Worm (Caenorhabditis elegans): ENCODE results near the gene lem-2.

The lem-2 gene

DNA sequence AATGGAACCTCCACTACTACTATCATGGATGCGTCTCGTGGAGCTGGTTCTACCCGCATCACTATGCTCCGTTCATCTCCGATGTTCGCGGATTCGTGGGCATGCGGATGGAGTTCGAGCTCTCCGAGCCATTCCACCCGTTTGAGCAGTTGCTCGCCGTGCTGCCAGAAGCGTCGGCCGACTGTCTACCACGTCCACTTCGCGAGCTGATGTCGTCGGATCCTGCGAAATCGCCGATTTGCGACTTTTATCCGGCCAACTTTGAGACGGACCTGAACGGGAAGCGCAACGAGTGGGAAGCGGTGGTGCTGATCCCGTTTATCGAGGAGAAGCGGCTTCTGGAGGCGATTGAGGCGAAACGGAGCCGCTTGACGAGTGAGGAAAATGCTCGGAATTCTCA is 14.6 kb downstream of the lem-2 start:
- TF ChIP-seq fkh-2 (tag; optimal IDR thresholded peaks at IDR 0.05) (no peak), nhr-12 (tag; optimal IDR thresholded peaks at IDR 0.05) (no peak), daf-12 (tag; optimal IDR thresholded peaks at IDR 0.05) (no peak), pqm-1 (tag; optimal IDR thresholded peaks at IDR 0.05) (no peak), ceh-28 (tag; optimal IDR thresholded peaks at IDR 0.05) (no peak), lsy-12 (tag; optimal IDR thresholded peaks at IDR 0.05) (no peak), jun-1 (tag; optimal IDR thresholded peaks at IDR 0.05) (no peak), aly-2 (tag; optimal IDR thresholded peaks at IDR 0.05) (no peak), zag-1 (tag; optimal IDR thresholded peaks at IDR 0.05) (no peak), eor-1 (tag; optimal IDR thresholded peaks at IDR 0.05) (no peak), ceh-9 (tag; optimal IDR thresholded peaks at IDR 0.05) (no peak)

DNA sequence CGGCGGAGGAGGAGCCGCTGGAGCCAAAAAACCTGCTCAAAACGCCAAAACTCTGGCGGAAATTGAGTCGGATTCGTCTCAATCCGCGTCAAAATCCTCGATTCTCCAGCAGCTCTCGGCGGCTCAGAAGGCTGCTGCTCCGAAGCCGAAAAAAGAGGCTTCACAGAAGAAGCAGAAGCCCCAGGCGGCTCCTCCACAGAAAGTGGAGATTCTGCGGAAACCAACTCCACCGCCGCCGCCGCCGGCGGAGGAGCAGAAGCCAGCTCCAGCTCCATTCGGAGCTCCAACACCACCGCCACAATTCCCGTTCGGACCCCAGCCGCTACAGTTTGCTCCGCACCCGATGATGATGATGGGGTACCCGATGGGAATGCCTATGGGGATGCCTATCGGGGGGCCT is 23.7 kb downstream of the lem-2 start:
- TF ChIP-seq nhr-76 (tag; optimal IDR thresholded peaks at IDR 0.05): no peak

DNA sequence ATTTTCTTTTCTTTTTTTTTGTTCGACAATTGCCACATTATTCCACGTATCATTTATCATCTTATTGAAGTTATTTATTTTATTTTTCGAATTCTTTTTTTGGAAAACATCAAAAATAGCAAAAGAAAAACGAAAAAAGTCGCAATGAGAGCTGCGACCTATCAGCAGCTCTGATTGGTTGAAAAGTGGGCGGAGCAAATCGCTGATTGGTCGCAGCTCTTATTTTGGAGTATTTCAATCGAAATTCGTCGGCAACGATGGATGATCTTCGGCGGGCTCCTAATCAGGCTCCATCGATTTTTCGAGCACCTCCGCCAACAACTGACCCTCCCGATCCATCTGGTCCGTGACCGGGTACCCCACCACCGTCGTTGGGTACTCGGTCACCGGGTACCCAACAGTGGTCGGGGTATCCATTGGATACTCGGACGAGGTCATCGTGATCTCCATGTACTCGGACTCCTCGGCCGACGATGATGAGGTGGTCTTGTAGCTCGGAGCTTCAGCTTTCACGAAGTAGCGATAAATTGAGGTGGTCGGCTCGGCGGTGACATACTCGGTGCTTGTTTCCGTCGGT is 26.6 kb downstream of the lem-2 start:
- no peak for TF ChIP-seq nhr-76 (tag; optimal IDR thresholded peaks at IDR 0.05)
- no peak for TF ChIP-seq hmg-11 (tag; optimal IDR thresholded peaks at IDR 0.05)
- peak; percentile 98 for TF ChIP-seq nfya-1 (tag; optimal IDR thresholded peaks at IDR 0.05; ENCODE audit: insufficient read depth)
- no peak for TF ChIP-seq ztf-4 (tag; optimal IDR thresholded peaks at IDR 0.05)
- no peak for TF ChIP-seq mml-1 (tag; optimal IDR thresholded peaks at IDR 0.05)
- TF ChIP-seq elt-1 (tag; optimal IDR thresholded peaks at IDR 0.05): no peak

ce11 chrII:14091182-14091581 is 27.9 kb downstream of the lem-2 start:
- TF ChIP-seq elt-1 (tag; optimal IDR thresholded peaks at IDR 0.05) (no peak), sea-2 (GFP tag; optimal IDR thresholded peaks at IDR 0.05) (no peak), mdl-1 (tag; optimal IDR thresholded peaks at IDR 0.05) (no peak), ceh-28 (tag; optimal IDR thresholded peaks at IDR 0.05) (no peak), nhr-67 (tag; optimal IDR thresholded peaks at IDR 0.05) (no peak), elt-2 (tag; optimal IDR thresholded peaks at IDR 0.05) (no peak), nhr-237 (tag; optimal IDR thresholded peaks at IDR 0.05) (no peak), lin-15B (tag; optimal IDR thresholded peaks at IDR 0.05) (no peak), aly-2 (tag; optimal IDR thresholded peaks at IDR 0.05) (no peak), daf-12 (tag; optimal IDR thresholded peaks at IDR 0.05) (no peak)

ce11 chrII:14094590-14094989 is 31.3 kb downstream of the lem-2 start, which contains the start of gene col-87:
Gene col-87, minus strand, starts transcription at chrII:14094690.
- TF ChIP-seq fkh-10 (GFP tag; optimal IDR thresholded peaks at IDR 0.05): no peak
- no peak for TF ChIP-seq jun-1 (tag; optimal IDR thresholded peaks at IDR 0.05)
- no peak for TF ChIP-seq nhr-67 (tag; optimal IDR thresholded peaks at IDR 0.05)
- no peak for TF ChIP-seq R02D3.7 (tag; optimal IDR thresholded peaks at IDR 0.05)
- no peak for TF ChIP-seq ama-1 (optimal IDR thresholded peaks at IDR 0.05)
- TF ChIP-seq egl-5 (tag; optimal IDR thresholded peaks at IDR 0.05): no peak
- no peak for TF ChIP-seq ZK546.5 (tag; optimal IDR thresholded peaks at IDR 0.05)
- TF ChIP-seq ceh-9 (tag; optimal IDR thresholded peaks at IDR 0.05): no peak
- TF ChIP-seq snpc-4 (tag; optimal IDR thresholded peaks at IDR 0.05): no peak
- TF ChIP-seq hmg-11 (tag; optimal IDR thresholded peaks at IDR 0.05): no peak
- no peak for TF ChIP-seq elt-3 (tag; optimal IDR thresholded peaks at IDR 0.05)
- TF ChIP-seq egl-27 (tag; optimal IDR thresholded peaks at IDR 0.05): no peak
- no peak for TF ChIP-seq fos-1 (tag; optimal IDR thresholded peaks at IDR 0.05)
- TF ChIP-seq nfya-1 (tag; optimal IDR thresholded peaks at IDR 0.05; ENCODE audit: insufficient read depth): no peak
- no peak for TF ChIP-seq elt-2 (tag; optimal IDR thresholded peaks at IDR 0.05)
- TF ChIP-seq ceh-82 (tag; optimal IDR thresholded peaks at IDR 0.05): no peak
- TF ChIP-seq mdl-1 (tag; optimal IDR thresholded peaks at IDR 0.05): no peak
- TF ChIP-seq unc-62 (GFP tag; optimal IDR thresholded peaks at IDR 0.05): no peak
- TF ChIP-seq nhr-237 (tag; optimal IDR thresholded peaks at IDR 0.05): no peak
- TF ChIP-seq pha-4 (tag; optimal IDR thresholded peaks at IDR 0.05): no peak
